Fruit fly (Drosophila melanogaster) whole organism, pupa: ENCODE data around the gene CG10555.

Source experiments
- CG10348 ChIP-seq: fragments of 200-800 bp; sonication (Bioruptor generic); IDR thresholded peaks from 2 replicates; pipeline ENCODE4 v1.3.6; 2022; ENCODE audit warnings: missing biosample characterization, missing genetic modification characterization
- CG12605 ChIP-seq: fragments of 200-800 bp; sonication (Bioruptor generic); IDR thresholded peaks from 2 replicates; pipeline ENCODE4 v1.3.6; 2022; ENCODE audit warnings: missing biosample characterization, missing genetic modification characterization
- CG13204 ChIP-seq: fragments of 200-800 bp; sonication (Bioruptor generic); optimal IDR thresholded peaks from 2 replicates; lab custom pipeline; 2018; ENCODE audit warnings: missing biosample characterization, mild to moderate bottlenecking, missing genetic modification characterization, moderate library complexity
- CG14655 ChIP-seq: fragments of 200-800 bp; sonication (Bioruptor generic); optimal IDR thresholded peaks from 3 replicates; lab custom pipeline; 2017; ENCODE audit warnings: mild to moderate bottlenecking, missing biosample characterization, missing genetic modification reagents, missing genetic modification characterization
- CG15710 ChIP-seq: fragments of 200-800 bp; sonication (Bioruptor generic); optimal IDR thresholded peaks from 2 replicates; lab custom pipeline; 2018; ENCODE audit warnings: missing biosample characterization, mild to moderate bottlenecking, missing genetic modification characterization, moderate library complexity
- CG17806 ChIP-seq: fragments of 200-800 bp; sonication (Bioruptor generic); optimal IDR thresholded peaks from 2 replicates; lab custom pipeline; 2018; ENCODE audit warnings: missing biosample characterization, mild to moderate bottlenecking, missing genetic modification characterization, moderate library complexity
- CG32121 ChIP-seq: fragments of 200-800 bp; sonication (Bioruptor generic); IDR thresholded peaks from 2 replicates; pipeline ENCODE4 v1.3.6; 2022; ENCODE audit warnings: missing biosample characterization, missing genetic modification characterization
- CG34367 ChIP-seq: fragments of 200-800 bp; sonication (Bioruptor generic); optimal IDR thresholded peaks from 2 replicates; lab custom pipeline; 2018; ENCODE audit warnings: missing biosample characterization, mild to moderate bottlenecking, missing genetic modification characterization
- CG4496 ChIP-seq: fragments of 200-800 bp; sonication (Bioruptor generic); IDR thresholded peaks from 3 replicates; pipeline ENCODE4 v1.3.6; 2022; ENCODE audit warnings: missing biosample characterization, missing genetic modification characterization
- CG8159 ChIP-seq: fragments of 200-800 bp; sonication (Bioruptor generic); optimal IDR thresholded peaks from 3 replicates; lab custom pipeline; 2018; ENCODE audit warnings: missing biosample characterization, mild to moderate bottlenecking, missing genetic modification characterization, moderate library complexity
- CG8301 ChIP-seq: fragments of 200-800 bp; sonication (Bioruptor generic); optimal IDR thresholded peaks from 2 replicates; lab custom pipeline; 2018; ENCODE audit warnings: missing biosample characterization, mild to moderate bottlenecking, missing genetic modification characterization
- CG9948 ChIP-seq: fragments of 200-800 bp; sonication (Bioruptor generic); optimal IDR thresholded peaks from 2 replicates; lab custom pipeline; 2018; ENCODE audit warnings: missing biosample characterization, mild to moderate bottlenecking, missing genetic modification characterization, moderate library complexity
- D1 ChIP-seq: fragments of 200-800 bp; sonication (Bioruptor generic); optimal IDR thresholded peaks from 2 replicates; lab custom pipeline; 2018; ENCODE audit warnings: missing biosample characterization, mild to moderate bottlenecking, missing genetic modification characterization, moderate library complexity
- EcR ChIP-seq: fragments of 200-800 bp; sonication (Bioruptor generic); optimal IDR thresholded peaks from 3 replicates; lab custom pipeline; 2019; ENCODE audit warnings: missing biosample characterization, missing genetic modification characterization, mild to moderate bottlenecking, moderate library complexity, missing genetic modification reagents
- Ets98B ChIP-seq: fragments of 200-800 bp; sonication (Bioruptor generic); IDR thresholded peaks from 2 replicates; pipeline ENCODE4 v1.3.6; 2022; ENCODE audit warnings: missing biosample characterization, missing genetic modification characterization
- Pif1A ChIP-seq: fragments of 200-800 bp; sonication (Bioruptor generic); optimal IDR thresholded peaks from 3 replicates; lab custom pipeline; 2016; ENCODE audit warnings: missing biosample characterization, missing genetic modification characterization
- Pif1B ChIP-seq: fragments of 200-800 bp; sonication (Bioruptor generic); optimal IDR thresholded peaks from 3 replicates; lab custom pipeline; 2016; ENCODE audit warnings: missing biosample characterization, missing genetic modification characterization
- Snoo ChIP-seq: fragments of 200-800 bp; sonication (Bioruptor generic); optimal IDR thresholded peaks from 3 replicates; lab custom pipeline; 2017; ENCODE audit warnings: missing biosample characterization, mild to moderate bottlenecking, missing genetic modification characterization, inconsistent platforms
- fd96Ca ChIP-seq: fragments of 200-800 bp; sonication (Bioruptor generic); IDR thresholded peaks from 3 replicates; pipeline ENCODE4 v1.3.6; 2022; ENCODE audit warnings: missing biosample characterization, missing genetic modification characterization
- gl ChIP-seq: fragments of 200-800 bp; sonication (Bioruptor generic); optimal IDR thresholded peaks from 2 replicates; lab custom pipeline; 2018; ENCODE audit warnings: missing biosample characterization, mild to moderate bottlenecking, missing genetic modification characterization
- rn ChIP-seq: fragments of 200-800 bp; sonication (Bioruptor generic); IDR thresholded peaks from 2 replicates; pipeline ENCODE4 v1.3.6; 2022; ENCODE audit warnings: missing biosample characterization, missing genetic modification characterization

CG10555 gene

dm6 chrX:8437285-8438110 lies 38.8 kb downstream of the CG10555 start, which contains the start of gene Miga:
Gene Miga (minus strand): TSS chrX:8437820.
- TF ChIP-seq CG17806 (tag; lab: Kevin White, UChicago) (no peak), CG10348 (GFP tag; lab: Robert Waterston, UW) (no peak), rn (GFP tag; lab: Robert Waterston, UW) (no peak), CG13204 (GFP tag; lab: Kevin White, UChicago) (no peak), CG4496 (0 out of 3 replicates have a peak, but pooled peaks have one; percentile 40), CG15710 (no peak), Ets98B (peak; percentile 11; the same call in 1 of the 2 replicates), D1 (tag; lab: Kevin White, UChicago) (no peak), gl (tag; lab: Kevin White, UChicago) (no peak), CG32121 (GFP tag; lab: Robert Waterston, UW) (peak; percentile 32; the same call in 1 of the 2 replicates), CG8159 (tag; lab: Kevin White, UChicago) (no peak), fd96Ca (GFP tag; lab: Robert Waterston, UW) (no peak), Pif1A (GFP tag; lab: Kevin White, UChicago) (no peak), Pif1B (GFP tag; lab: Kevin White, UChicago) (peak; percentile 36), CG14655 (GFP tag; lab: Kevin White, UChicago) (no peak), Snoo (no peak), CG12605 (no peak), CG8301 (tag; lab: Kevin White, UChicago) (peak; percentile 2), EcR (GFP tag; lab: Kevin White, UChicago) (peak; percentile 92), CG34367 (tag; lab: Kevin White, UChicago) (no peak), CG9948 (tag; lab: Kevin White, UChicago) (no peak)

DNA sequence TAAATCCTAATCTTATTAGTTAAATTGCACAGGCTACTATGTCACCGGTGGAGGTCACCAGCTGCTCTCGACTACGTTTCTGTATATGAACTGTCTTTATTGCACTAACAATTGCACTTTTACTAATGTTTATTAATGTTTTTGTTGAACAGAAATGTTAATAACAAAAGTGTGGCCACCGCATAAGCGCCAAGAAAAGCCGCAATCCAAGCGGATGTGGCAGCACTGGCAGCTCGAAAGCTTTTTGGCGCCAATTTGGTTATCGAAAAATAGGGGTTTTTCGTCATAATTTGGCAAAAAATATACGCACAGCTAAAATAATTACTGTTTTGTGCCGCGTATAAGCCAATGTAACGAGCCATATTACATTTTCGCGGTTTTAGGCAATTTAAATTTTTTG lies 43.4 kb downstream of the CG10555 start, which contains the start of gene CG12123:
Gene CG12123 (minus strand): TSS at position 188 of the 400 bp plus-strand sequence.
- no peak for TF ChIP-seq EcR (GFP tag; lab: Kevin White, UChicago)
- TF ChIP-seq CG9948 (tag; lab: Kevin White, UChicago): no peak
- TF ChIP-seq CG13204 (GFP tag; lab: Kevin White, UChicago): no peak
- TF ChIP-seq Ets98B: no peak
- TF ChIP-seq Snoo: no peak
- TF ChIP-seq fd96Ca (GFP tag; lab: Robert Waterston, UW): no peak
- TF ChIP-seq Pif1A (GFP tag; lab: Kevin White, UChicago): no peak
- TF ChIP-seq D1 (tag; lab: Kevin White, UChicago): no peak
- no peak for TF ChIP-seq CG14655 (GFP tag; lab: Kevin White, UChicago)
- TF ChIP-seq CG17806 (tag; lab: Kevin White, UChicago): no peak
- TF ChIP-seq CG8159 (tag; lab: Kevin White, UChicago): no peak
- no peak for TF ChIP-seq Pif1B (GFP tag; lab: Kevin White, UChicago)
- no peak for TF ChIP-seq rn (GFP tag; lab: Robert Waterston, UW)
- TF ChIP-seq CG15710: no peak

DNA sequence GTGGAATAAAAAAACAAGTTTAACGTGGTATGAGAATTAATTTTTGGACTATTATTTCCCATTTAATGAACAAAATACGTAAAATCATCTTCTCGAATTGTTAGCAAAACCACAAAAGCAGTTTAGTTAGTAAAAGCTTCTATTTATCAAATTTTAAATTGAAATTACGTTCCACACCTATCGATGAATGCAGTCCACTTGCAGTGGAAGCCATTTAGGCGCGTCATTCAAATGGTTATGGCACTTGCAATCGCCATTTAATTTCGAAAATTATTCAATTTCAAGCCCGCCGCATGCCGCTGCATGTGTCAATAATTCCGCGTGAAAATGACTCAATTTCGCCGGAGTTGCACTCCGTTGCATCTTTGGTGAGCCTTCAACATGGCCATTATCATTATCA lies 44.2 kb downstream of the CG10555 start:
- TF ChIP-seq CG4496 (no peak), CG34367 (tag; lab: Kevin White, UChicago) (no peak), CG8159 (tag; lab: Kevin White, UChicago) (no peak), CG14655 (GFP tag; lab: Kevin White, UChicago) (no peak), CG12605 (no peak), CG32121 (GFP tag; lab: Robert Waterston, UW) (no peak), Snoo (no peak), rn (GFP tag; lab: Robert Waterston, UW) (no peak)

DNA sequence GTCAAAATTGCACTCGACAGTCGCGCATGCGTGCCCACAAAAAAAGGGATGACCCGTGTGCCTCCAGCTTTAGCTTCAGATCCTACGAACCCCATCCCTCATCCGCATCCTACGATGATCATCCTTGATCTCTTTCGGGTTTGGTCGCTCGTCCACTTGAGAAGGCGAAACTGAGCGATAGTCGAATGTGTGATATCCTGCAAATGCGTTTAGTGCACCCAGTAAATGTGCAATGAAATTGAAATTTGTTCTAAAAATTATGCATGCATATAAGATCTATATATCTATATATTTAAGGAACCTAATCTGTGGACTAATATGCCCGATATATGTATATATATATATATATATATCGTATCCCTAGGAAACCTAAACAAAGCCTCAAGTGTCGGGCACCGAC lies 45.5 kb downstream of the CG10555 start:
- TF ChIP-seq CG13204 (GFP tag; lab: Kevin White, UChicago) (no peak), Ets98B (no peak), rn (GFP tag; lab: Robert Waterston, UW) (no peak), EcR (GFP tag; lab: Kevin White, UChicago) (no peak), CG4496 (no peak), CG32121 (GFP tag; lab: Robert Waterston, UW) (no peak), CG8301 (tag; lab: Kevin White, UChicago) (no peak), gl (tag; lab: Kevin White, UChicago) (no peak), fd96Ca (GFP tag; lab: Robert Waterston, UW) (no peak), CG15710 (no peak), CG10348 (GFP tag; lab: Robert Waterston, UW) (no peak), CG12605 (no peak), CG17806 (tag; lab: Kevin White, UChicago) (no peak), Snoo (no peak), CG8159 (tag; lab: Kevin White, UChicago) (no peak)

DNA sequence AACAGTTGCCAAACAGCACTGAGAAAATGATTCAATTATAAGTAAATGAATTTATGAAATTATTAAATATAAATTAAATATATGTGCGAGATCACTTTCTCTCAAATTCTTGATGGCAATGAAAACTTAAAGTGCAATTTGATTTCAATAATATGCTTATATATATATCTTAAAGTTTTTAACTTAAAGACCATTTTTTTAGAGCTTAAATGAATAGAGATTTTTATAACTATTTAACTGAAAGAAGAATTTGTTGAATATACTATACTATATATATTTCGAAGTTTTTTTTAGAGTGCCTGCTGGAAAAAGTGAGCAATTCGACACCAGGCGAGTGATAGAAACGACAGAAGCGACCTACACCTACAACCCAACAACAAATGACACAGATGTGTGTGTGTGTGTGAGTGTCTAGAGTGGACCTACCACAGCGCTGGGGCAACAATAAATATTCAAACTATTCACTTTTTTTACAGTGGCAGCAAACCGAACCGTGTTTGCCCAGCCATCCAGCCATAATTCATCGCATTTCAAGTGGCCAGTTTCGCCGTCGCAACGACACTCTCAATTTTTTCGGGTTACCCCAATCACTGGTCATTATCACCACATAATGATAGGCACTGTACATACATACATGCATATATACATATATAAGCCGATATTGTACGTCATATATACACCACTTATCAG lies 46.3 kb downstream of the CG10555 start:
- peak; percentile 33 for TF ChIP-seq CG8159 (tag; lab: Kevin White, UChicago)
- no peak for TF ChIP-seq fd96Ca (GFP tag; lab: Robert Waterston, UW)
- TF ChIP-seq CG10348 (GFP tag; lab: Robert Waterston, UW): no peak
- no peak for TF ChIP-seq CG8301 (tag; lab: Kevin White, UChicago)
- TF ChIP-seq CG15710: no peak
- TF ChIP-seq CG17806 (tag; lab: Kevin White, UChicago): no peak
